Fruit fly (Drosophila melanogaster): ENCODE data around the gene CG1812.

Gene CG1812

DNA sequence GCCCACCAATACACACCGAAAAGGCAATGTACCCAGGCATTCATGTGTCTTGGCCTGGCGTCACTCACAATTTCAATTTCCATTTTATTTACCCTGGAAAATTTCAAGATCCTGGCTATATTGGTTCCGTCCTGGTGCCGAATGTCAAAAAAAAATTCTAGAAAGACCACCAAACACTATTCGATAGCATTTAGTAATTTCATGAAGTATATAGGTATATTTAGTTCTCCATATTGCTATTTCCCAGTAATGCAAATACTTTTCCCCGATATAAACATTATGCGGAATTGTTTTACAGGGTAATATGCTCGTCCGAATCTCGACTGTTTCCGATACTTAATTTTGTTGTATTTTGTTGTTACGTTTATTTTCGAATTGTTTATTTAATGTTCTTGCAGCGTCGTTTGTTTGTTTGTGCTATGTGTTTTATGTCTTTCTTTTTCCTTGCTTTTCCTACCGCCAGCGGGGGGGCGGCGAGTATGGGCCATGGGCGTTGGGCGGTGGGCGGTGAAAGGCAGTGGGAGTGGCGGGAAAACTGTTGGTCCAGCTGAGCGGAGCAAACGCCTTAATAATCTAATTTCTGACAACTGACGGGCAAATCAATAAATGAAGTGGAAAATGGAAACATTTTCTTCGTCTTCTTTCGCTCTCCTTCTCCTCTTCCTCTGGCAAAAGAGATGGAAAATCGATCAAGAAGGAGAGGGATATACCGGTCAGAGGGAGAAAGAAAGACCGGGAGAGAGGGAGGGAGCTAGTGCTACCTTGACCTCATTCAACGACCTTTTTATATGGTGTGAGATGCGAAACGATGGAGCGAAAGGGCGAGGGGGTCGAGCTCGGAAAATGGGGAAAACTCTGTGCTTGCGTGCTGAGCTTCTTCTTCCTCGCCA is 15.3 kb upstream of the CG1812 start (continued):
- TF ChIP-seq HHEX (GFP tag; optimal IDR thresholded peaks at IDR 0.05) = peak; percentile 40
- peak; percentile 42 for TF ChIP-seq nerfin-1 (tag; optimal IDR thresholded peaks at IDR 0.05)
- TF ChIP-seq CG9727 (GFP tag; optimal IDR thresholded peaks at IDR 0.05) = peak; percentile 71
- peak; percentile 71 for TF ChIP-seq CG18262 (tag; optimal IDR thresholded peaks at IDR 0.05)
- TF ChIP-seq Spps (tag; optimal IDR thresholded peaks at IDR 0.05) = peak; percentile 6
- TF ChIP-seq CG10274 (GFP tag; optimal IDR thresholded peaks at IDR 0.05) = no peak
- TF ChIP-seq chif (GFP tag; optimal IDR thresholded peaks at IDR 0.05) = peak; percentile 30 to 71
- peak; percentile 21 for TF ChIP-seq slou (GFP tag; optimal IDR thresholded peaks at IDR 0.05)
- TF ChIP-seq chm (GFP tag; IDR thresholded peaks at IDR 0.05) = no peak
- TF ChIP-seq CG6791 (GFP tag; IDR thresholded peaks at IDR 0.05; ENCODE audit: partially characterized antibody) = no peak
- no peak for TF ChIP-seq amos (GFP tag; IDR thresholded peaks at IDR 0.05; ENCODE audit: partially characterized antibody)
- peak; percentile 23 for TF ChIP-seq Dek (tag; optimal IDR thresholded peaks at IDR 0.05)
- TF ChIP-seq fd3F (GFP tag; optimal IDR thresholded peaks at IDR 0.05) = peak; percentile 14
- TF ChIP-seq CG2120 (GFP tag; optimal IDR thresholded peaks at IDR 0.05) = peak; percentile 73
- TF ChIP-seq sob (GFP tag; IDR thresholded peaks at IDR 0.05) = peak; percentile 62
- peak; percentile 10 for TF ChIP-seq ab (GFP tag; optimal IDR thresholded peaks at IDR 0.05)
- TF ChIP-seq Hey (tag; optimal IDR thresholded peaks at IDR 0.05) = no peak
- TF ChIP-seq E2f2 (GFP tag; IDR thresholded peaks at IDR 0.05) = peak; percentile 38
- TF ChIP-seq maf-S (GFP tag; optimal IDR thresholded peaks at IDR 0.05) = peak; percentile 45
- no peak for TF ChIP-seq Scr (GFP tag; IDR thresholded peaks at IDR 0.05; ENCODE audit: partially characterized antibody)
- TF ChIP-seq CG30431 (GFP tag; optimal IDR thresholded peaks at IDR 0.05) = no peak
- peak; percentile 21 for TF ChIP-seq oc (tag; optimal IDR thresholded peaks at IDR 0.05)
- peak; percentile 68 for TF ChIP-seq CG30403 (GFP tag; optimal IDR thresholded peaks at IDR 0.05)
- TF ChIP-seq onecut (GFP tag; IDR thresholded peaks at IDR 0.05) = peak; percentile 90
- peak; percentile 76 for TF ChIP-seq CG11504 (tag; optimal IDR thresholded peaks at IDR 0.05)
- TF ChIP-seq phol (tag; optimal IDR thresholded peaks at IDR 0.05) = peak; percentile 73
- TF ChIP-seq Eip74EF (GFP tag; optimal IDR thresholded peaks at IDR 0.05) = peak in 1 of 2 experiments; percentile 53
- TF ChIP-seq Dbx (GFP tag; IDR thresholded peaks at IDR 0.05) = 0 out of 3 replicates have a peak, but pooled peaks have one; percentile 34
- no peak for TF ChIP-seq Kr (GFP tag; optimal IDR thresholded peaks at IDR 0.05)
- peak; percentile 63 for TF ChIP-seq sisA (GFP tag; IDR thresholded peaks at IDR 0.05)
- TF ChIP-seq ase (GFP tag; IDR thresholded peaks at IDR 0.05) = 0 out of 3 replicates have a peak, but pooled peaks have one; percentile 41
- TF ChIP-seq CG12659 (GFP tag; optimal IDR thresholded peaks at IDR 0.05) = peak; percentile 43
- peak; percentile 13 for TF ChIP-seq CG12942 (GFP tag; optimal IDR thresholded peaks at IDR 0.05)
- TF ChIP-seq abd-A (tag; optimal IDR thresholded peaks at IDR 0.05) = peak; percentile 69
- peak; percentile 42 for TF ChIP-seq E2f1 (GFP tag; IDR thresholded peaks at IDR 0.05)
- no peak for TF ChIP-seq CG32767 (GFP tag; IDR thresholded peaks at IDR 0.05)
- no peak for TF ChIP-seq CG11456 (GFP tag; IDR thresholded peaks at IDR 0.05)
- TF ChIP-seq tgo (GFP tag; IDR thresholded peaks at IDR 0.05) = peak; percentile 59; the same call in 2 of the 3 replicates
- TF ChIP-seq CG14441 (GFP tag; IDR thresholded peaks at IDR 0.05) = peak; percentile 61
- TF ChIP-seq CG14667 (GFP tag; IDR thresholded peaks at IDR 0.05) = no peak
- peak; percentile 57 for TF ChIP-seq Meics (GFP tag; optimal IDR thresholded peaks at IDR 0.05)
- TF ChIP-seq row (GFP tag; IDR thresholded peaks at IDR 0.05) = peak; percentile 92
- TF ChIP-seq Trl (optimal IDR thresholded peaks at IDR 0.05) = no peak
- peak; percentile 68 for TF ChIP-seq Trl (GFP tag; optimal IDR thresholded peaks at IDR 0.05)
- TF ChIP-seq Pdp1 (GFP tag; optimal IDR thresholded peaks at IDR 0.05) = peak; percentile 35 to 54
- TF ChIP-seq tx (GFP tag; optimal IDR thresholded peaks at IDR 0.05) = peak; percentile 29
- peak; percentile 49; the same call in 1 of the 2 replicates for TF ChIP-seq CG10959 (GFP tag; IDR thresholded peaks at IDR 0.05)
- peak; percentile 28 to 64 for TF ChIP-seq Hr51 (GFP tag; optimal IDR thresholded peaks at IDR 0.05)
